Worm (Caenorhabditis elegans) whole organism, midembryonic: ENCODE measurements around the gene F33G12.7.

Source experiments
- T22C8.4 ChIP-seq: fragments of 200-800 bp; sonication (Bioruptor generic); IDR thresholded peaks from 2 replicates; pipeline ENCODE4 v1.3.6; 2022; ENCODE audit warnings: missing genetic modification characterization, missing compliant biosample characterization
- cog-1 ChIP-seq: sonication (generic microtip); optimal IDR thresholded peaks from 2 replicates; lab custom pipeline; 2016; ENCODE audit warnings: missing genetic modification characterization, missing compliant biosample characterization
- flt-1 ChIP-seq: fragments of 200-800 bp; sonication (Bioruptor generic); IDR thresholded peaks from 2 replicates; pipeline ENCODE4 v1.3.6; 2022; ENCODE audit warnings: missing genetic modification characterization, missing compliant biosample characterization
- klf-2 ChIP-seq: fragments of 200-800 bp; sonication (Bioruptor generic); conservative IDR thresholded peaks from 2 replicates; pipeline ENCODE4 v1.3.6; 2022; ENCODE audit warnings: missing genetic modification reagents, missing genetic modification characterization, missing compliant biosample characterization
- med-1 ChIP-seq: sonication (generic microtip); optimal IDR thresholded peaks from 2 replicates; lab custom pipeline; 2017; ENCODE audit warnings: missing genetic modification characterization, mild to moderate bottlenecking, missing compliant biosample characterization, antibody characterized with exemption, missing genetic modification reagents; ENCODE audit not compliant: insufficient read depth
- ref-1 ChIP-seq: fragments of 200-800 bp; sonication (Bioruptor generic); conservative IDR thresholded peaks from 2 replicates; pipeline ENCODE4 v1.3.6; 2022; ENCODE audit warnings: missing genetic modification reagents, missing genetic modification characterization, missing compliant biosample characterization
- tab-1 ChIP-seq: fragments of 200-800 bp; sonication (Bioruptor generic); IDR thresholded peaks from 2 replicates; pipeline ENCODE4 v1.3.6; 2022; ENCODE audit warnings: missing genetic modification characterization, missing compliant biosample characterization
- ztf-23 ChIP-seq: fragments of 200-800 bp; sonication (Bioruptor generic); IDR thresholded peaks from 2 replicates; pipeline ENCODE4 v1.3.6; 2022; ENCODE audit warnings: missing genetic modification reagents, missing genetic modification characterization, missing compliant biosample characterization
- ztf-29 ChIP-seq: fragments of 200-800 bp; sonication (Bioruptor generic); IDR thresholded peaks from 2 replicates; pipeline ENCODE4 v1.3.6; 2022; ENCODE audit warnings: missing genetic modification reagents, missing genetic modification characterization, missing compliant biosample characterization

The F33G12.7 gene

ce11 chrII:4993530-4994192 is 46.8 kb downstream of the F33G12.7 start, which contains the start of the genes eif-1 and vps-24:
eif-1 (minus strand) TSS chrII:4993580.
vps-24 (plus strand) TSS chrII:4993998.
- TF ChIP-seq T22C8.4 (no peak), ztf-29 (GFP tag; lab: Robert Waterston, UW) (no peak), ztf-23 (GFP tag; lab: Robert Waterston, UW) (no peak), ref-1 (GFP tag; lab: Robert Waterston, UW) (no peak)

- TF ChIP-seq med-1 (no peak), ref-1 (GFP tag; lab: Robert Waterston, UW) (no peak), T22C8.4 (no peak), tab-1 (GFP tag; lab: Robert Waterston, UW) (no peak), cog-1 (tag; lab: Kevin White, UChicago) (no peak), ztf-29 (GFP tag; lab: Robert Waterston, UW) (no peak), flt-1 (no peak), ztf-23 (GFP tag; lab: Robert Waterston, UW) (no peak), klf-2 (GFP tag; lab: Robert Waterston, UW) (no peak)
Measured at ce11 chrII:4992977-4993376, 47.5 kb downstream of the F33G12.7 start, which contains the start of gene pigb-1. pigb-1 (minus strand) TSS chrII:4993077.
